ENCODE assay signal across 1 fruit fly cellular context in the genomic region with DNA sequence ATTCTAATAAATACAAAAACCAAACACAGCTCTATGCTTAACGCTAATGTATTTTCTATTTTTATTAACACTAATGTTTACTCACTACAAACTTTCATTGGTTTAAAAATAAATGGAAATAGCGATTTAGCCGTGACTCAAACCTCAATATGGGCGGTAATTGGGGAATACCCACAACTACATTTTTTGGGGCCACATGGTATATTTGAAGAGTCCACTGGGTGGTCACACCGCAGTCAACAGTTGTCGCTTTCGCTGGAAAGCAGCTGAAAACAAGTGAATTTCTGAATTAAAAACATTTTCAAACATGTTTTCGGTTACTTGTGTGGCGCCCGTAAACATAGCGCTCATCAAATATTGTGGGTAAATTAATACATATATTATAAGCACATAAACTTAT.
TF ChIP-seq lines count a peak whose summit lies in the region.

A gene (plus strand): TSS at position 222 of the 400 bp plus-strand sequence.

TF ChIP-seq in whole organism, embryonic, 481 proteins besides CTCF, POLR2A, EP300 and RAD21 (continued from another document):
- TF ChIP-seq CG13287 (GFP tag; IDR thresholded peaks at IDR 0.05; lab: Robert Waterston, UW; ENCODE audit: partially characterized antibody) (peak; percentile 65), CG14441 (GFP tag; IDR thresholded peaks at IDR 0.05; lab: Robert Waterston, UW) (no peak), CG8924 (tag; optimal IDR thresholded peaks at IDR 0.05; lab: Kevin White, UChicago) (peak; percentile 5), Adf1 (GFP tag; IDR thresholded peaks at IDR 0.05; lab: Robert Waterston, UW) (peak; percentile 8; the same call in 1 of the 2 replicates), amos (GFP tag; IDR thresholded peaks at IDR 0.05; lab: Robert Waterston, UW; ENCODE audit: partially characterized antibody) (peak; percentile 18; the same call in 1 of the 2 replicates), Lhr (GFP tag; optimal IDR thresholded peaks at IDR 0.05; lab: Kevin White, UChicago) (peak; percentile 29), CG14667 (GFP tag; IDR thresholded peaks at IDR 0.05; lab: Robert Waterston, UW) (no peak), E2f2 (GFP tag; IDR thresholded peaks at IDR 0.05; lab: Robert Waterston, UW) (peak; percentile 58), Chrac-16 (GFP tag; optimal IDR thresholded peaks at IDR 0.05; lab: Kevin White, UChicago) (no peak), chinmo (GFP tag; IDR thresholded peaks at IDR 0.05; lab: Robert Waterston, UW; ENCODE audit: partially characterized antibody) (0 out of 4 replicates have a peak, but pooled peaks have one; percentile 37), wek (GFP tag; optimal IDR thresholded peaks at IDR 0.05; lab: Kevin White, UChicago) (peak; percentile 99), HHEX (GFP tag; optimal IDR thresholded peaks at IDR 0.05; lab: Kevin White, UChicago) (no peak), Oli (tag; optimal IDR thresholded peaks at IDR 0.05; lab: Kevin White, UChicago) (no peak), Pdp1 (GFP tag; optimal IDR thresholded peaks at IDR 0.05; lab: Kevin White, UChicago) (peak in 1 of 2 experiments; percentile 46), gro (GFP tag; optimal IDR thresholded peaks at IDR 0.05; lab: Kevin White, UChicago) (peak; percentile 6), Dll (GFP tag; IDR thresholded peaks at IDR 0.05; lab: Robert Waterston, UW; ENCODE audit: partially characterized antibody) (0 out of 4 replicates have a peak, but pooled peaks have one; percentile 17), CG6854 (GFP tag; optimal IDR thresholded peaks at IDR 0.05; lab: Kevin White, UChicago) (no peak), CG4617 (GFP tag; optimal IDR thresholded peaks at IDR 0.05; lab: Kevin White, UChicago; ENCODE audit: borderline replicate concordance) (peak; percentile 18), CG17186 (GFP tag; optimal IDR thresholded peaks at IDR 0.05; lab: Kevin White, UChicago) (peak; percentile 26), pita (GFP tag; optimal IDR thresholded peaks at IDR 0.05; lab: Kevin White, UChicago) (peak; percentile 65), dm (GFP tag; optimal IDR thresholded peaks at IDR 0.05; lab: Kevin White, UChicago) (peak; percentile 46), CG9797 (GFP tag; optimal IDR thresholded peaks at IDR 0.05; lab: Kevin White, UChicago) (peak; percentile 82), HmgZ (tag; optimal IDR thresholded peaks at IDR 0.05; lab: Kevin White, UChicago) (peak; percentile 74), crp (GFP tag; optimal IDR thresholded peaks at IDR 0.05; lab: Kevin White, UChicago) (peak in 1 of 2 experiments; percentile 52), tna (GFP tag; IDR thresholded peaks at IDR 0.05; lab: Robert Waterston, UW; ENCODE audit: partially characterized antibody) (no peak), YL-1 (GFP tag; optimal IDR thresholded peaks at IDR 0.05; lab: Kevin White, UChicago) (peak; percentile 77), CG9817 (tag; optimal IDR thresholded peaks at IDR 0.05; lab: Kevin White, UChicago) (no peak), scrt (GFP tag; optimal IDR thresholded peaks at IDR 0.05; lab: Kevin White, UChicago) (peak; percentile 80), CG2199 (GFP tag; IDR thresholded peaks at IDR 0.05; lab: Robert Waterston, UW) (0 out of 3 replicates have a peak, but pooled peaks have one; percentile 24), MESR4 (GFP tag; optimal IDR thresholded peaks at IDR 0.05; lab: Kevin White, UChicago) (peak; percentile 67), sug (tag; optimal IDR thresholded peaks at IDR 0.05; lab: Kevin White, UChicago) (peak; percentile 35), Fer3 (tag; optimal IDR thresholded peaks at IDR 0.05; lab: Kevin White, UChicago) (no peak), Myb (GFP tag; optimal IDR thresholded peaks at IDR 0.05; lab: Kevin White, UChicago) (peak; percentile 53), CG10267 (tag; optimal IDR thresholded peaks at IDR 0.05; lab: Kevin White, UChicago) (peak; percentile 64), CG15696 (tag; optimal IDR thresholded peaks at IDR 0.05; lab: Kevin White, UChicago) (no peak), Med (GFP tag; lab: Kevin White, UChicago) (peak; percentile 81), ken (GFP tag; IDR thresholded peaks at IDR 0.05; lab: Robert Waterston, UW) (peak; percentile 6; the same call in 1 of the 3 replicates), Dp (GFP tag; optimal IDR thresholded peaks at IDR 0.05; lab: Kevin White, UChicago) (peak; percentile 53), Opbp (GFP tag; IDR thresholded peaks at IDR 0.05; lab: Robert Waterston, UW; ENCODE audit: partially characterized antibody) (peak; percentile 69), ranshi (GFP tag; IDR thresholded peaks at IDR 0.05; lab: Robert Waterston, UW) (no peak), CG32772 (GFP tag; IDR thresholded peaks at IDR 0.05; lab: Robert Waterston, UW) (no peak), unc-4 (GFP tag; IDR thresholded peaks at IDR 0.05; lab: Robert Waterston, UW; ENCODE audit: partially characterized antibody) (0 out of 2 replicates have a peak, but pooled peaks have one; percentile 35), CG1529 (GFP tag; optimal IDR thresholded peaks at IDR 0.05; lab: Kevin White, UChicago) (no peak), gfzf (GFP tag; optimal IDR thresholded peaks at IDR 0.05; lab: Kevin White, UChicago) (peak; percentile 94), Elba2 (GFP tag; optimal IDR thresholded peaks at IDR 0.05; lab: Kevin White, UChicago) (no peak), CG2116 (GFP tag; optimal IDR thresholded peaks at IDR 0.05; lab: Kevin White, UChicago) (peak; percentile 60), CG15514 (GFP tag; optimal IDR thresholded peaks at IDR 0.05; lab: Kevin White, UChicago) (peak; percentile 81), ftz-f1 (GFP tag; optimal IDR thresholded peaks at IDR 0.05; lab: Kevin White, UChicago) (peak; percentile 15), pzg (GFP tag; optimal IDR thresholded peaks at IDR 0.05; lab: Kevin White, UChicago) (peak; percentile 92), CG14014 (GFP tag; IDR thresholded peaks at IDR 0.05; lab: Robert Waterston, UW) (no peak), CG7357 (GFP tag; IDR thresholded peaks at IDR 0.05; lab: Robert Waterston, UW) (no peak), Max (GFP tag; optimal IDR thresholded peaks at IDR 0.05; lab: Kevin White, UChicago) (peak; percentile 11), CG8944 (GFP tag; optimal IDR thresholded peaks at IDR 0.05; lab: Kevin White, UChicago) (peak; percentile 16), CG30020 (tag; optimal IDR thresholded peaks at IDR 0.05; lab: Kevin White, UChicago) (peak; percentile 39), Stat92E (GFP tag; optimal IDR thresholded peaks at IDR 0.05; lab: Kevin White, UChicago) (peak in 1 of 3 experiments; percentile 3), CG1603 (tag; optimal IDR thresholded peaks at IDR 0.05; lab: Kevin White, UChicago) (peak; percentile 84), ac (GFP tag; optimal IDR thresholded peaks at IDR 0.05; lab: Kevin White, UChicago) (no peak), insv (GFP tag; optimal IDR thresholded peaks at IDR 0.05; lab: Kevin White, UChicago) (peak in 1 of 2 experiments; percentile 24), BEAF-32 (GFP tag; optimal IDR thresholded peaks at IDR 0.05; lab: Kevin White, UChicago) (peak; percentile 54), bcd (GFP tag; optimal IDR thresholded peaks at IDR 0.05; lab: Kevin White, UChicago) (no peak), CG13624 (GFP tag; optimal IDR thresholded peaks at IDR 0.05; lab: Kevin White, UChicago) (peak; percentile 19), CG34224 (GFP tag; IDR thresholded peaks at IDR 0.05; lab: Robert Waterston, UW; ENCODE audit: partially characterized antibody) (no peak), E2f1 (GFP tag; IDR thresholded peaks at IDR 0.05; lab: Robert Waterston, UW) (no peak), CG12659 (GFP tag; optimal IDR thresholded peaks at IDR 0.05; lab: Kevin White, UChicago) (peak; percentile 65), hkb (optimal IDR thresholded peaks at IDR 0.05; lab: Kevin White, UChicago) (peak; percentile 17), hkb (GFP tag; IDR thresholded peaks at IDR 0.05; lab: Robert Waterston, UW) (no peak), CG16813 (GFP tag; IDR thresholded peaks at IDR 0.05; lab: Robert Waterston, UW; ENCODE audit: partially characterized antibody) (no peak), Sry-δ (GFP tag; optimal IDR thresholded peaks at IDR 0.05; lab: Kevin White, UChicago) (peak; percentile 53), maf-S (GFP tag; optimal IDR thresholded peaks at IDR 0.05; lab: Kevin White, UChicago) (no peak), CG7928 (GFP tag; optimal IDR thresholded peaks at IDR 0.05; lab: Kevin White, UChicago) (peak; percentile 38), ato (GFP tag; IDR thresholded peaks at IDR 0.05; lab: Robert Waterston, UW; ENCODE audit: partially characterized antibody) (no peak), CG9437 (GFP tag; optimal IDR thresholded peaks at IDR 0.05; lab: Kevin White, UChicago) (no peak), sc (optimal IDR thresholded peaks at IDR 0.05; lab: Kevin White, UChicago) (no peak), sc (GFP tag; optimal IDR thresholded peaks at IDR 0.05; lab: Kevin White, UChicago) (no peak), CG17612 (GFP tag; IDR thresholded peaks at IDR 0.05; lab: Robert Waterston, UW) (no peak), bbx (GFP tag; IDR thresholded peaks at IDR 0.05; lab: Robert Waterston, UW; ENCODE audit: partially characterized antibody) (peak; percentile 45), CG7963 (GFP tag; IDR thresholded peaks at IDR 0.05; lab: Robert Waterston, UW; ENCODE audit: partially characterized antibody) (no peak), Xbp1 (GFP tag; optimal IDR thresholded peaks at IDR 0.05; lab: Kevin White, UChicago) (peak; percentile 14), Atf3 (GFP tag; optimal IDR thresholded peaks at IDR 0.05; lab: Kevin White, UChicago) (no peak), CG7786 (GFP tag; optimal IDR thresholded peaks at IDR 0.05; lab: Kevin White, UChicago) (no peak), B-H2 (GFP tag; optimal IDR thresholded peaks at IDR 0.05; lab: Kevin White, UChicago) (peak; percentile 10), Scr (GFP tag; IDR thresholded peaks at IDR 0.05; lab: Robert Waterston, UW; ENCODE audit: partially characterized antibody) (0 out of 2 replicates have a peak, but pooled peaks have one; percentile 15), Sin3A (optimal IDR thresholded peaks at IDR 0.05; lab: Kevin White, UChicago) (peak; percentile 4), CG34376 (GFP tag; optimal IDR thresholded peaks at IDR 0.05; lab: Kevin White, UChicago) (peak; percentile 7), CG7987 (GFP tag; optimal IDR thresholded peaks at IDR 0.05; lab: Kevin White, UChicago) (peak; percentile 19), bigmax (GFP tag; optimal IDR thresholded peaks at IDR 0.05; lab: Kevin White, UChicago) (peak; percentile 68), NFAT (GFP tag; IDR thresholded peaks at IDR 0.05; lab: Robert Waterston, UW) (no peak), Ets65A (GFP tag; lab: Kevin White, UChicago) (no peak), Hr3 (GFP tag; optimal IDR thresholded peaks at IDR 0.05; lab: Kevin White, UChicago) (peak; percentile 0), mam (GFP tag; optimal IDR thresholded peaks at IDR 0.05; lab: Kevin White, UChicago) (peak; percentile 17), CG15601 (tag; optimal IDR thresholded peaks at IDR 0.05; lab: Kevin White, UChicago) (peak; percentile 27), gce (GFP tag; IDR thresholded peaks at IDR 0.05; lab: Robert Waterston, UW) (no peak), Dfd (GFP tag; optimal IDR thresholded peaks at IDR 0.05; lab: Kevin White, UChicago) (no peak), CG18619 (GFP tag; optimal IDR thresholded peaks at IDR 0.05; lab: Kevin White, UChicago) (no peak), stwl (tag; optimal IDR thresholded peaks at IDR 0.05; lab: Kevin White, UChicago) (peak; percentile 44), Bgb (GFP tag; IDR thresholded peaks at IDR 0.05; lab: Robert Waterston, UW; ENCODE audit: partially characterized antibody) (peak; percentile 51), Ets97D (GFP tag; optimal IDR thresholded peaks at IDR 0.05; lab: Kevin White, UChicago) (peak; percentile 77), Blimp-1 (GFP tag; optimal IDR thresholded peaks at IDR 0.05; lab: Kevin White, UChicago) (peak; percentile 68), gcm2 (GFP tag; optimal IDR thresholded peaks at IDR 0.05; lab: Kevin White, UChicago) (no peak), HLH4C (GFP tag; IDR thresholded peaks at IDR 0.05; lab: Robert Waterston, UW; ENCODE audit: partially characterized antibody) (peak; percentile 13; the same call in 1 of the 3 replicates), CG33213 (GFP tag; optimal IDR thresholded peaks at IDR 0.05; lab: Kevin White, UChicago) (peak; percentile 31)
